Worm (Caenorhabditis elegans) whole organism, L4 larva: Measurements from ENCODE around the gene Y40B10A.5.
A peak's percentile ranks its signal among the peaks of the same experiment; 100 is the strongest.

Source experiments
- F10B5.3 ChIP-seq: sonication (generic microtip); optimal IDR thresholded peaks from 2 replicates; lab custom pipeline; 2016; ENCODE audit warnings: mild to moderate bottlenecking, missing genetic modification characterization, missing compliant biosample characterization
- F37D6.2 ChIP-seq: sonication (generic microtip); optimal IDR thresholded peaks from 2 replicates; lab custom pipeline; 2016; ENCODE audit warnings: mild to moderate bottlenecking, missing genetic modification characterization, missing compliant biosample characterization
- F44E2.7 ChIP-seq: fragments of 200-800 bp; sonication (Bioruptor generic); IDR thresholded peaks from 2 replicates; pipeline ENCODE4 v2.1.2; 2022; ENCODE audit warnings: missing genetic modification characterization, missing compliant biosample characterization
- F49E8.2 ChIP-seq: sonication (generic microtip); optimal IDR thresholded peaks from 2 replicates; lab custom pipeline; 2016; ENCODE audit warnings: missing compliant biosample characterization, mild to moderate bottlenecking, missing genetic modification characterization, borderline replicate concordance
- Y5F2A.4 ChIP-seq: fragments of 200-800 bp; sonication (Bioruptor generic); optimal IDR thresholded peaks from 2 replicates; lab custom pipeline; 2018; ENCODE audit warnings: mild to moderate bottlenecking, missing genetic modification characterization, missing compliant biosample characterization
- Y75B8A.6 ChIP-seq: fragments of 200-800 bp; sonication (Bioruptor generic); IDR thresholded peaks from 2 replicates; pipeline ENCODE4 v1.3.6; 2022; ENCODE audit warnings: missing genetic modification reagents, missing genetic modification characterization, missing compliant biosample characterization
- ZK546.5 ChIP-seq, 2 experiments: sonication (generic microtip); optimal IDR thresholded peaks; 2 replicates each; lab custom pipeline; 2017; ENCODE audit warnings: missing biosample characterization in 2 of 2, missing genetic modification characterization in 2 of 2
- aha-1 ChIP-seq: fragments of 150-350 bp; peaks from one replicate; lab custom pipeline; 2014; ENCODE audit warnings: missing biosample characterization, missing genetic modification characterization
- arid-1 ChIP-seq: fragments of 200-800 bp; sonication (Bioruptor generic); conservative IDR thresholded peaks from 2 replicates; pipeline ENCODE4 v1.3.6; 2022; ENCODE audit warnings: missing genetic modification reagents, missing genetic modification characterization, missing compliant biosample characterization
- ceh-20 ChIP-seq: fragments of 200-800 bp; sonication (Bioruptor generic); IDR thresholded peaks from 2 replicates; pipeline ENCODE4 v1.3.6; 2022; ENCODE audit warnings: missing genetic modification reagents, missing genetic modification characterization, missing compliant biosample characterization
- ceh-28 ChIP-seq: fragments of 150-350 bp; optimal IDR thresholded peaks from 2 replicates; lab custom pipeline; 2014; ENCODE audit warnings: missing biosample characterization, missing genetic modification reagents, missing genetic modification characterization
- ceh-44 ChIP-seq: fragments of 200-800 bp; sonication (Bioruptor generic); IDR thresholded peaks from 2 replicates; pipeline ENCODE4 v1.3.6; 2022; ENCODE audit warnings: missing genetic modification reagents, missing genetic modification characterization, missing compliant biosample characterization
- ceh-62 ChIP-seq: sonication (generic microtip); optimal IDR thresholded peaks from 2 replicates; lab custom pipeline; 2017; ENCODE audit warnings: missing biosample characterization, missing genetic modification characterization
- cey-2 ChIP-seq: sonication (generic microtip); optimal IDR thresholded peaks from 3 replicates; lab custom pipeline; 2017; ENCODE audit warnings: missing genetic modification characterization, mild to moderate bottlenecking, missing compliant biosample characterization, antibody characterized with exemption, borderline replicate concordance; ENCODE audit not compliant: insufficient read depth
- ctbp-1 ChIP-seq: fragments of 200-800 bp; sonication (Bioruptor generic); IDR thresholded peaks from 2 replicates; pipeline ENCODE4 v1.3.6; 2022; ENCODE audit warnings: missing genetic modification reagents, missing genetic modification characterization, missing compliant biosample characterization
- daf-12 ChIP-seq: fragments of 150-350 bp; optimal IDR thresholded peaks from 2 replicates; lab custom pipeline; 2014; ENCODE audit warnings: missing biosample characterization, missing genetic modification reagents, missing genetic modification characterization
- daf-19 ChIP-seq: fragments of 200-800 bp; sonication (Bioruptor generic); conservative IDR thresholded peaks from 2 replicates; pipeline ENCODE4 v1.3.6; 2022; ENCODE audit warnings: missing genetic modification characterization, missing compliant biosample characterization
- daf-8 ChIP-seq: fragments of 200-800 bp; sonication (Bioruptor generic); IDR thresholded peaks from 2 replicates; pipeline ENCODE4 v1.3.6; 2022; ENCODE audit warnings: missing genetic modification characterization, missing compliant biosample characterization
- dmd-8 ChIP-seq: fragments of 200-800 bp; sonication (Bioruptor generic); IDR thresholded peaks from 2 replicates; pipeline ENCODE4 v1.3.6; 2022; ENCODE audit warnings: missing genetic modification characterization, missing compliant biosample characterization
- duxl-1 ChIP-seq: sonication (generic microtip); optimal IDR thresholded peaks from 2 replicates; lab custom pipeline; 2016; ENCODE audit warnings: mild to moderate bottlenecking, missing genetic modification characterization, moderate library complexity, missing compliant biosample characterization; ENCODE audit not compliant: poor library complexity
- egl-43 ChIP-seq: fragments of 200-800 bp; sonication (Bioruptor generic); IDR thresholded peaks from 2 replicates; pipeline ENCODE4 v1.3.6; 2022; ENCODE audit warnings: missing genetic modification reagents, missing genetic modification characterization, missing compliant biosample characterization
- fkh-10 ChIP-seq: fragments of 150-350 bp; optimal IDR thresholded peaks from 2 replicates; lab custom pipeline; 2014; ENCODE audit warnings: missing biosample characterization, missing genetic modification reagents, missing genetic modification characterization
- fos-1 ChIP-seq: fragments of 150-350 bp; optimal IDR thresholded peaks from 2 replicates; lab custom pipeline; 2014; ENCODE audit warnings: missing biosample characterization, missing genetic modification characterization
- gei-8 ChIP-seq: fragments of 200-800 bp; sonication (Bioruptor generic); optimal IDR thresholded peaks from 2 replicates; lab custom pipeline; 2018; ENCODE audit warnings: mild to moderate bottlenecking, missing genetic modification characterization, missing compliant biosample characterization
- hlh-30 ChIP-seq: sonication (generic microtip); optimal IDR thresholded peaks from 2 replicates; lab custom pipeline; 2017; ENCODE audit warnings: antibody characterized with exemption, mild to moderate bottlenecking, missing genetic modification characterization, missing compliant biosample characterization; ENCODE audit not compliant: insufficient read depth
- lin-1 ChIP-seq: fragments of 200-800 bp; sonication (Bioruptor generic); IDR thresholded peaks from 2 replicates; pipeline ENCODE4 v1.3.6; 2022; ENCODE audit warnings: missing genetic modification reagents, missing genetic modification characterization, missing compliant biosample characterization
- lin-15B ChIP-seq: fragments of 150-350 bp; sonication (generic microtip); optimal IDR thresholded peaks from 3 replicates; lab custom pipeline; 2014; ENCODE audit warnings: missing biosample characterization, missing genetic modification characterization
- lin-38 ChIP-seq: fragments of 200-800 bp; sonication (Bioruptor generic); IDR thresholded peaks from 2 replicates; pipeline ENCODE4 v1.3.6; 2022; ENCODE audit warnings: missing genetic modification reagents, missing genetic modification characterization, missing compliant biosample characterization
- lsy-2 ChIP-seq, 2 experiments: fragments of 150-350 bp in 1 of 2; sonication (generic microtip) in 1 of 2; optimal IDR thresholded peaks; 2 replicates each; lab custom pipeline; 2014 to 2017; ENCODE audit warnings: missing biosample characterization in 2 of 2, missing genetic modification characterization in 2 of 2
- madf-5 ChIP-seq, 2 experiments: fragments of 200-800 bp; sonication (Bioruptor generic); IDR thresholded peaks; 2 replicates each; pipeline ENCODE4 v1.3.6; 2022; ENCODE audit warnings: missing compliant biosample characterization in 2 of 2, missing genetic modification characterization in 2 of 2
- madf-9 ChIP-seq: fragments of 200-800 bp; sonication (Bioruptor generic); conservative IDR thresholded peaks from 2 replicates; pipeline ENCODE4 v1.3.6; 2022; ENCODE audit warnings: missing genetic modification reagents, missing genetic modification characterization, missing compliant biosample characterization
- mdl-1 ChIP-seq, 2 experiments: fragments of 150-350 bp in 1 of 2; sonication (generic microtip) in 1 of 2; optimal IDR thresholded peaks; 2 replicates each; lab custom pipeline; 2014 to 2017; ENCODE audit warnings: missing biosample characterization in 2 of 2, missing genetic modification characterization in 2 of 2
- mxl-2 ChIP-seq: fragments of 200-800 bp; sonication (Bioruptor generic); conservative IDR thresholded peaks from 2 replicates; pipeline ENCODE4 v1.3.6; 2022; ENCODE audit warnings: missing genetic modification reagents, missing genetic modification characterization, missing compliant biosample characterization
- nhr-237 ChIP-seq: sonication (generic microtip); optimal IDR thresholded peaks from 2 replicates; lab custom pipeline; 2017; ENCODE audit warnings: missing biosample characterization, missing genetic modification characterization
- nhr-28 ChIP-seq: fragments of 150-350 bp; optimal IDR thresholded peaks from 2 replicates; lab custom pipeline; 2014; ENCODE audit warnings: missing biosample characterization, missing genetic modification characterization
- nhr-42 ChIP-seq: fragments of 200-800 bp; sonication (Bioruptor generic); IDR thresholded peaks from 2 replicates; pipeline ENCODE4 v1.3.6; 2022; ENCODE audit warnings: missing genetic modification characterization, missing compliant biosample characterization
- nhr-6 ChIP-seq: fragments of 150-350 bp; optimal IDR thresholded peaks from 2 replicates; lab custom pipeline; 2014; ENCODE audit warnings: missing biosample characterization, missing genetic modification characterization
- nhr-77 ChIP-seq: fragments of 150-350 bp; optimal IDR thresholded peaks from 2 replicates; lab custom pipeline; 2014; ENCODE audit warnings: missing biosample characterization, missing genetic modification characterization
- pha-4 ChIP-seq, 2 experiments: fragments of 150-350 bp in 1 of 2; fragments of 200-800 bp in 1 of 2; sonication (Bioruptor generic) in 1 of 2; IDR thresholded peaks in 1 of 2; optimal IDR thresholded peaks in 1 of 2; 2 replicates each; pipeline versions ENCODE4 v1.3.6 to Lab custom; 2014 to 2022; ENCODE audit warnings: missing genetic modification characterization in 2 of 2, missing genetic modification reagents in 2 of 2, missing biosample characterization in 1 of 2, missing compliant biosample characterization in 1 of 2
- php-3 ChIP-seq: fragments of 200-800 bp; sonication (Bioruptor generic); IDR thresholded peaks from 2 replicates; pipeline ENCODE4 v1.3.6; 2022; ENCODE audit warnings: missing genetic modification reagents, missing genetic modification characterization, missing compliant biosample characterization
- rbr-2 ChIP-seq: sonication (generic microtip); optimal IDR thresholded peaks from 2 replicates; lab custom pipeline; 2016; ENCODE audit warnings: missing genotype, missing genetic modification characterization, missing compliant biosample characterization
- saeg-2 ChIP-seq: fragments of 200-800 bp; sonication (Bioruptor generic); IDR thresholded peaks from 2 replicates; pipeline ENCODE4 v1.3.6; 2022; ENCODE audit warnings: missing genetic modification reagents, missing genetic modification characterization, missing compliant biosample characterization
- set-16 ChIP-seq: fragments of 200-800 bp; sonication (Bioruptor generic); IDR thresholded peaks from 2 replicates; pipeline ENCODE4 v1.3.6; 2022; ENCODE audit warnings: missing genetic modification reagents, missing genetic modification characterization, missing compliant biosample characterization
- tag-97 ChIP-seq: fragments of 200-800 bp; sonication (Bioruptor generic); IDR thresholded peaks from 2 replicates; pipeline ENCODE4 v1.3.6; 2022; ENCODE audit warnings: missing genetic modification characterization, missing compliant biosample characterization
- tra-1 ChIP-seq: fragments of 200-800 bp; sonication (Bioruptor generic); IDR thresholded peaks from 2 replicates; pipeline ENCODE4 v1.3.6; 2022; ENCODE audit warnings: missing genetic modification reagents, missing genetic modification characterization, missing compliant biosample characterization
- zip-11 ChIP-seq: fragments of 200-800 bp; sonication (Bioruptor generic); IDR thresholded peaks from 2 replicates; pipeline ENCODE4 v1.3.6; 2022; ENCODE audit warnings: missing genetic modification characterization, missing compliant biosample characterization

The Y40B10A.5 gene

DNA sequence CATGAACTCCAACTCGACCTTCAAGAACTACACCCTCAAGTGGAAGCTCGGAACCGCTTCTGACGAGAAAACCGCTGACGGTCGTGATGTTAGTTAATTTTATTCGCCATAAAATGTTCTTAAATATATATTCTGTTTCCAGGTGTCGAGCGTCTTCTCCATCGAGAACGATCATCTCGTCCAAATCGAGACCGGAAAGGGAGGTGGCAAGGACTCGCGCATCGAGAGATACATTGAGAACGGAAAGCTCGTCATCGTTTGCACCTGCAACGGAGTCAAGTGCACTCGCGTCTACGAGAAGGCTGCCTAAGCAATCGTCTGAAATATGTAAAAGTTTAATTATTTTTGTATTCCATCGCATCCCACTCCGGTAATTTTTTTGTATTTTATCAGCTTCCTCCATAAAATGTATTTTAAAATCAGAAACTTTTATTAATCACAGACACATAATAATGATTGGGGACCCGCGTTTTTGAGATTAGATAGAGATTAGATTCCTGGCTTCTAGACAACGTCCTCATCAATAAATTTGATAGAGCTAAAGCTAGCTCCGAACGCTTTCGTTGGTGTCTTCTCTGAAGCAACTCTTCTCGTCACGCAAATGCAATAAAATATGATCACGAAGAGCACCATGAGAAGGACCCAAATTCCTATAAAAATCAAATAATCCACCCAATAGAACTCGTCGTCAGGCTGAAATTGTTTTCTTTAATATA is 23.0 kb upstream of the Y40B10A.5 start:
- peak; percentile 14; the same call in 1 of the 2 replicates for TF ChIP-seq pha-4 (GFP tag; IDR thresholded peaks at IDR 0.05; lab: Robert Waterston, UW)
- TF ChIP-seq pha-4 (tag; optimal IDR thresholded peaks at IDR 0.05; lab: Kevin White, UChicago), result no peak
- TF ChIP-seq set-16, result peak; percentile 16; the same call in 1 of the 2 replicates
- peak; percentile 12; the same call in 1 of the 2 replicates for TF ChIP-seq lin-38 (GFP tag; lab: Robert Waterston, UW)
- no peak for TF ChIP-seq nhr-237 (tag; lab: Kevin White, UChicago)
- 0 out of 2 replicates have a peak, but pooled peaks have one; percentile 28 for TF ChIP-seq dmd-8 (GFP tag; lab: Robert Waterston, UW)
- TF ChIP-seq Y75B8A.6 (GFP tag; lab: Robert Waterston, UW), result no peak
- TF ChIP-seq aha-1, result peak; percentile 67
- TF ChIP-seq F49E8.2, result peak; percentile 17
- TF ChIP-seq, all 104 proteins: peak for 6

DNA sequence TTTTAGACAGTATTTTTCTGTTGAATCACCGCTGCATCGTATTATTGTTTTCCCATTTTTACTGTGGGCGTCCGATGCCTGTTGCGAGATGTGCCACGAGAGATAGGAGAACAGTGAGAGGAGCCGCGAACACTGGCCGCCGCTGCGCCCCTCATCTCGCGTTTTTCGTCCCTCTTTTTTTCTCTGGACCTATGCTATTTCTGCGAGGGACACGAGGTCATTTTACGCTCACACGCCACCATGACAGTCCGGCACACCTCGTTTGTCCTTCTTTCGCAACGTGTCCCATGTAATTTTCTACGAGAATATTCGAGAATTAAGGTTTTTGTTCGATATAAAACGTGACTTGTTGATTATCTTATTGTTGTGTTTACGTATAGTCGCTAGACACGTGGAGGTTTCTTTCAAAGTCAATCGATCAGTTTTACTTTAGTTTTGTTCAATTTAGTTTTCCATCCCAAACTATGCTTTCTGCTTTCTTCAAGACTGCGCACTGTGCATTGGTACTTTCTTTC is 22.2 kb upstream of the Y40B10A.5 start, which contains the start of gene lbp-9:
Gene lbp-9, plus strand, starts transcription at position 465 of the 515 bp plus-strand sequence.
- TF ChIP-seq saeg-2 (no peak), rbr-2 (tag; lab: Kevin White, UChicago) (peak; percentile 28), fos-1 (no peak), set-16 (peak; percentile 58), madf-9 (GFP tag; lab: Robert Waterston, UW) (no peak), lsy-2 (tag; optimal IDR thresholded peaks at IDR 0.05; lab: Kevin White, UChicago) (peak in 1 of 2 experiments; percentile 47), duxl-1 (peak; percentile 6), daf-12 (no peak), mxl-2 (GFP tag; lab: Robert Waterston, UW) (no peak), F10B5.3 (tag; lab: Kevin White, UChicago) (no peak), F37D6.2 (no peak), ctbp-1 (GFP tag; lab: Robert Waterston, UW) (peak; percentile 46; the same call in 1 of the 2 replicates), daf-8 (GFP tag; lab: Robert Waterston, UW) (no peak), aha-1 (peak; percentile 97), lin-1 (GFP tag; lab: Robert Waterston, UW) (no peak), F44E2.7 (GFP tag; lab: Robert Waterston, UW) (no peak), arid-1 (GFP tag; lab: Robert Waterston, UW) (0 out of 2 replicates have a peak, but pooled peaks have one; percentile 9), nhr-28 (tag; lab: Kevin White, UChicago) (peak; percentile 53), nhr-6 (tag; lab: Kevin White, UChicago) (no peak), ceh-28 (tag; lab: Kevin White, UChicago) (no peak), mdl-1 (tag; optimal IDR thresholded peaks at IDR 0.05; lab: Kevin White, UChicago) (peak in 1 of 2 experiments; percentile 88), nhr-42 (GFP tag; lab: Robert Waterston, UW) (no peak), lin-15B (tag; lab: Kevin White, UChicago) (no peak), daf-19 (GFP tag; lab: Robert Waterston, UW) (no peak), nhr-77 (tag; lab: Kevin White, UChicago) (no peak), cey-2 (tag; lab: Kevin White, UChicago) (no peak), Y5F2A.4 (GFP tag; lab: Kevin White, UChicago) (no peak), ZK546.5 (tag; optimal IDR thresholded peaks at IDR 0.05; lab: Kevin White, UChicago) (no peak), ceh-62 (tag; lab: Kevin White, UChicago) (no peak), php-3 (GFP tag; lab: Robert Waterston, UW) (0 out of 2 replicates have a peak, but pooled peaks have one; percentile 30), madf-5 (GFP tag; IDR thresholded peaks at IDR 0.05; lab: Robert Waterston, UW) (no peak), hlh-30 (peak; percentile 96), ceh-44 (GFP tag; lab: Robert Waterston, UW) (no peak), fkh-10 (no peak), egl-43 (GFP tag; lab: Robert Waterston, UW) (peak; percentile 47; the same call in 1 of the 2 replicates), tag-97 (GFP tag; lab: Robert Waterston, UW) (no peak), tra-1 (GFP tag; lab: Robert Waterston, UW) (no peak), F49E8.2 (no peak), zip-11 (GFP tag; lab: Robert Waterston, UW) (no peak), ceh-20 (GFP tag; lab: Robert Waterston, UW) (no peak), gei-8 (GFP tag; lab: Kevin White, UChicago) (no peak)
